Worm (Caenorhabditis elegans) whole organism, L4 larva: Measurements from ENCODE around the gene ctsa-1.2.

Experiments
- F10B5.3 ChIP-seq: sonication (generic microtip); optimal IDR thresholded peaks from 2 replicates; lab custom pipeline; 2016; ENCODE audit warnings: mild to moderate bottlenecking, missing genetic modification characterization, missing compliant biosample characterization
- F37D6.2 ChIP-seq: sonication (generic microtip); optimal IDR thresholded peaks from 2 replicates; lab custom pipeline; 2016; ENCODE audit warnings: mild to moderate bottlenecking, missing genetic modification characterization, missing compliant biosample characterization
- F49E8.2 ChIP-seq: sonication (generic microtip); optimal IDR thresholded peaks from 2 replicates; lab custom pipeline; 2016; ENCODE audit warnings: missing compliant biosample characterization, mild to moderate bottlenecking, missing genetic modification characterization, borderline replicate concordance
- T20F7.1 ChIP-seq: fragments of 200-800 bp; sonication (Bioruptor generic); optimal IDR thresholded peaks from 2 replicates; lab custom pipeline; 2018; ENCODE audit warnings: mild to moderate bottlenecking, missing genetic modification characterization, missing compliant biosample characterization
- T26A8.4 ChIP-seq: fragments of 200-800 bp; sonication (Bioruptor generic); IDR thresholded peaks from 2 replicates; pipeline ENCODE4 v1.3.6; 2022; ENCODE audit warnings: missing genetic modification characterization, missing compliant biosample characterization
- Y48G9A.11 ChIP-seq: fragments of 200-800 bp; sonication (Bioruptor generic); IDR thresholded peaks from 2 replicates; pipeline ENCODE4 v1.3.6; 2022; ENCODE audit warnings: missing genetic modification reagents, missing genetic modification characterization, missing compliant biosample characterization
- ZK337.2 ChIP-seq: fragments of 200-800 bp; sonication (Bioruptor generic); IDR thresholded peaks from 2 replicates; pipeline ENCODE4 v1.3.6; 2022; ENCODE audit warnings: missing genetic modification reagents, missing genetic modification characterization, missing compliant biosample characterization
- aha-1 ChIP-seq: fragments of 150-350 bp; peaks from one replicate; lab custom pipeline; 2014; ENCODE audit warnings: missing biosample characterization, missing genetic modification characterization
- arid-1 ChIP-seq: fragments of 200-800 bp; sonication (Bioruptor generic); conservative IDR thresholded peaks from 2 replicates; pipeline ENCODE4 v1.3.6; 2022; ENCODE audit warnings: missing genetic modification reagents, missing genetic modification characterization, missing compliant biosample characterization
- ceh-20 ChIP-seq: fragments of 200-800 bp; sonication (Bioruptor generic); IDR thresholded peaks from 2 replicates; pipeline ENCODE4 v1.3.6; 2022; ENCODE audit warnings: missing genetic modification reagents, missing genetic modification characterization, missing compliant biosample characterization
- ceh-62 ChIP-seq: sonication (generic microtip); optimal IDR thresholded peaks from 2 replicates; lab custom pipeline; 2017; ENCODE audit warnings: missing biosample characterization, missing genetic modification characterization
- ctbp-1 ChIP-seq: fragments of 200-800 bp; sonication (Bioruptor generic); IDR thresholded peaks from 2 replicates; pipeline ENCODE4 v1.3.6; 2022; ENCODE audit warnings: missing genetic modification reagents, missing genetic modification characterization, missing compliant biosample characterization
- dmd-6 ChIP-seq: fragments of 200-800 bp; sonication (Bioruptor generic); IDR thresholded peaks from 2 replicates; pipeline ENCODE4 v1.3.6; 2022; ENCODE audit warnings: missing genetic modification reagents, missing genetic modification characterization, missing compliant biosample characterization
- dmd-9 ChIP-seq: fragments of 200-800 bp; sonication (Bioruptor generic); IDR thresholded peaks from 2 replicates; pipeline ENCODE4 v1.3.6; 2022; ENCODE audit warnings: missing genetic modification reagents, missing genetic modification characterization, missing compliant biosample characterization
- duxl-1 ChIP-seq: sonication (generic microtip); optimal IDR thresholded peaks from 2 replicates; lab custom pipeline; 2016; ENCODE audit warnings: mild to moderate bottlenecking, missing genetic modification characterization, moderate library complexity, missing compliant biosample characterization; ENCODE audit not compliant: poor library complexity
- dve-1 ChIP-seq: sonication (generic microtip); optimal IDR thresholded peaks from 2 replicates; lab custom pipeline; 2017; ENCODE audit warnings: antibody characterized with exemption, mild to moderate bottlenecking, missing genetic modification characterization, missing compliant biosample characterization; ENCODE audit not compliant: insufficient read depth
- fkh-10 ChIP-seq: fragments of 150-350 bp; optimal IDR thresholded peaks from 2 replicates; lab custom pipeline; 2014; ENCODE audit warnings: missing biosample characterization, missing genetic modification reagents, missing genetic modification characterization
- hif-1 ChIP-seq, 2 experiments: sonication (generic microtip); optimal IDR thresholded peaks; 2 replicates each; lab custom pipeline; 2016 to 2017; ENCODE audit warnings: missing compliant biosample characterization in 2 of 2, missing genetic modification characterization in 2 of 2, missing genetic modification reagents in 2 of 2, missing genotype in 2 of 2, mild to moderate bottlenecking in 1 of 2
- hlh-11 ChIP-seq: fragments of 200-800 bp; sonication (Bioruptor generic); optimal IDR thresholded peaks from 2 replicates; lab custom pipeline; 2018; ENCODE audit warnings: mild to moderate bottlenecking, missing genetic modification characterization, missing compliant biosample characterization
- hlh-30 ChIP-seq: sonication (generic microtip); optimal IDR thresholded peaks from 2 replicates; lab custom pipeline; 2017; ENCODE audit warnings: antibody characterized with exemption, mild to moderate bottlenecking, missing genetic modification characterization, missing compliant biosample characterization; ENCODE audit not compliant: insufficient read depth
- jun-1 ChIP-seq: fragments of 150-350 bp; optimal IDR thresholded peaks from 2 replicates; lab custom pipeline; 2014; ENCODE audit warnings: missing biosample characterization, missing genetic modification reagents, missing genetic modification characterization
- lin-13 ChIP-seq: fragments of 150-350 bp; optimal IDR thresholded peaks from 2 replicates; lab custom pipeline; 2014; ENCODE audit warnings: missing biosample characterization, missing genetic modification reagents, missing genetic modification characterization
- lin-15B ChIP-seq: fragments of 150-350 bp; sonication (generic microtip); optimal IDR thresholded peaks from 3 replicates; lab custom pipeline; 2014; ENCODE audit warnings: missing biosample characterization, missing genetic modification characterization
- lin-29 ChIP-seq: fragments of 200-800 bp; sonication (Bioruptor generic); IDR thresholded peaks from 2 replicates; pipeline ENCODE4 v1.3.6; 2022; ENCODE audit warnings: missing genetic modification reagents, missing genetic modification characterization, missing compliant biosample characterization
- lin-38 ChIP-seq: fragments of 200-800 bp; sonication (Bioruptor generic); IDR thresholded peaks from 2 replicates; pipeline ENCODE4 v1.3.6; 2022; ENCODE audit warnings: missing genetic modification reagents, missing genetic modification characterization, missing compliant biosample characterization
- lin-39 ChIP-seq: fragments of 150-350 bp; optimal IDR thresholded peaks from 2 replicates; lab custom pipeline; 2014; ENCODE audit warnings: missing biosample characterization, missing genetic modification reagents, missing genetic modification characterization
- lsy-2 ChIP-seq, 2 experiments: fragments of 150-350 bp in 1 of 2; sonication (generic microtip) in 1 of 2; optimal IDR thresholded peaks; 2 replicates each; lab custom pipeline; 2014 to 2017; ENCODE audit warnings: missing biosample characterization in 2 of 2, missing genetic modification characterization in 2 of 2
- madf-5 ChIP-seq, 2 experiments: fragments of 200-800 bp; sonication (Bioruptor generic); IDR thresholded peaks; 2 replicates each; pipeline ENCODE4 v1.3.6; 2022; ENCODE audit warnings: missing compliant biosample characterization in 2 of 2, missing genetic modification characterization in 2 of 2
- madf-9 ChIP-seq: fragments of 200-800 bp; sonication (Bioruptor generic); conservative IDR thresholded peaks from 2 replicates; pipeline ENCODE4 v1.3.6; 2022; ENCODE audit warnings: missing genetic modification reagents, missing genetic modification characterization, missing compliant biosample characterization
- mdl-1 ChIP-seq, 2 experiments: fragments of 150-350 bp in 1 of 2; sonication (generic microtip) in 1 of 2; optimal IDR thresholded peaks; 2 replicates each; lab custom pipeline; 2014 to 2017; ENCODE audit warnings: missing biosample characterization in 2 of 2, missing genetic modification characterization in 2 of 2
- mep-1 ChIP-seq: fragments of 150-350 bp; sonication (generic microtip); optimal IDR thresholded peaks from 3 replicates; lab custom pipeline; 2014; ENCODE audit warnings: missing biosample characterization, missing genetic modification characterization
- mes-2 ChIP-seq: sonication (generic microtip); optimal IDR thresholded peaks from 2 replicates; lab custom pipeline; 2016; ENCODE audit warnings: missing genotype, mild to moderate bottlenecking, missing genetic modification characterization, missing compliant biosample characterization; ENCODE audit not compliant: poor library complexity, severe bottlenecking
- nhr-25 ChIP-seq: sonication (generic microtip); optimal IDR thresholded peaks from 2 replicates; lab custom pipeline; 2017; ENCODE audit warnings: missing genetic modification characterization, mild to moderate bottlenecking, missing compliant biosample characterization, antibody characterized with exemption, moderate library complexity, borderline replicate concordance; ENCODE audit not compliant: insufficient read depth
- nhr-28 ChIP-seq: fragments of 150-350 bp; optimal IDR thresholded peaks from 2 replicates; lab custom pipeline; 2014; ENCODE audit warnings: missing biosample characterization, missing genetic modification characterization
- nhr-76 ChIP-seq: fragments of 150-350 bp; optimal IDR thresholded peaks from 2 replicates; lab custom pipeline; 2014; ENCODE audit warnings: missing biosample characterization, missing genetic modification characterization
- nhr-77 ChIP-seq: fragments of 150-350 bp; optimal IDR thresholded peaks from 2 replicates; lab custom pipeline; 2014; ENCODE audit warnings: missing biosample characterization, missing genetic modification characterization
- php-3 ChIP-seq: fragments of 200-800 bp; sonication (Bioruptor generic); IDR thresholded peaks from 2 replicates; pipeline ENCODE4 v1.3.6; 2022; ENCODE audit warnings: missing genetic modification reagents, missing genetic modification characterization, missing compliant biosample characterization
- rbr-2 ChIP-seq: sonication (generic microtip); optimal IDR thresholded peaks from 2 replicates; lab custom pipeline; 2016; ENCODE audit warnings: missing genotype, missing genetic modification characterization, missing compliant biosample characterization
- set-16 ChIP-seq: fragments of 200-800 bp; sonication (Bioruptor generic); IDR thresholded peaks from 2 replicates; pipeline ENCODE4 v1.3.6; 2022; ENCODE audit warnings: missing genetic modification reagents, missing genetic modification characterization, missing compliant biosample characterization
- snpc-1.2 ChIP-seq: fragments of 200-800 bp; sonication (Bioruptor generic); IDR thresholded peaks from 2 replicates; pipeline ENCODE4 v1.3.6; 2022; ENCODE audit warnings: missing genetic modification reagents, missing genetic modification characterization, missing compliant biosample characterization
- snpc-4 ChIP-seq: fragments of 150-350 bp; optimal IDR thresholded peaks from 2 replicates; lab custom pipeline; 2014; ENCODE audit warnings: missing biosample characterization, missing genetic modification characterization
- spr-1 ChIP-seq: sonication (generic microtip); optimal IDR thresholded peaks from 2 replicates; lab custom pipeline; 2016; ENCODE audit warnings: mild to moderate bottlenecking, missing genetic modification characterization, missing compliant biosample characterization
- tag-97 ChIP-seq: fragments of 200-800 bp; sonication (Bioruptor generic); IDR thresholded peaks from 2 replicates; pipeline ENCODE4 v1.3.6; 2022; ENCODE audit warnings: missing genetic modification characterization, missing compliant biosample characterization
- unc-130 ChIP-seq: sonication (generic microtip); optimal IDR thresholded peaks from 2 replicates; lab custom pipeline; 2016; ENCODE audit warnings: missing genetic modification reagents, missing genetic modification characterization, missing compliant biosample characterization
- unc-39 ChIP-seq: sonication (generic microtip); optimal IDR thresholded peaks from 2 replicates; lab custom pipeline; 2017; ENCODE audit warnings: missing biosample characterization, missing genetic modification characterization
- unc-62 ChIP-seq, 3 experiments: fragments of 150-350 bp in 1 of 3; sonication (generic microtip); optimal IDR thresholded peaks in 2 of 3; peaks in 1 of 3; 1 replicate in 1 of 3; 2 replicates in 2 of 3; lab custom pipeline; 2014 to 2017; ENCODE audit warnings: missing biosample characterization in 3 of 3, missing genetic modification characterization in 3 of 3, missing genetic modification reagents in 3 of 3, missing genotype in 1 of 3
- vab-7 ChIP-seq: fragments of 200-800 bp; sonication (Bioruptor generic); IDR thresholded peaks from 2 replicates; pipeline ENCODE4 v1.3.6; 2022; ENCODE audit warnings: missing genetic modification reagents, missing genetic modification characterization, missing compliant biosample characterization
- zfp-3 ChIP-seq: fragments of 200-800 bp; sonication (Bioruptor generic); conservative IDR thresholded peaks from 2 replicates; pipeline ENCODE4 v1.3.6; 2022; ENCODE audit warnings: missing genetic modification reagents, missing genetic modification characterization, missing compliant biosample characterization
- zip-11 ChIP-seq: fragments of 200-800 bp; sonication (Bioruptor generic); IDR thresholded peaks from 2 replicates; pipeline ENCODE4 v1.3.6; 2022; ENCODE audit warnings: missing genetic modification characterization, missing compliant biosample characterization
- ztf-11 ChIP-seq: fragments of 150-350 bp; optimal IDR thresholded peaks from 2 replicates; lab custom pipeline; 2014; ENCODE audit warnings: missing biosample characterization, missing genetic modification characterization

ctsa-1.2 gene

DNA sequence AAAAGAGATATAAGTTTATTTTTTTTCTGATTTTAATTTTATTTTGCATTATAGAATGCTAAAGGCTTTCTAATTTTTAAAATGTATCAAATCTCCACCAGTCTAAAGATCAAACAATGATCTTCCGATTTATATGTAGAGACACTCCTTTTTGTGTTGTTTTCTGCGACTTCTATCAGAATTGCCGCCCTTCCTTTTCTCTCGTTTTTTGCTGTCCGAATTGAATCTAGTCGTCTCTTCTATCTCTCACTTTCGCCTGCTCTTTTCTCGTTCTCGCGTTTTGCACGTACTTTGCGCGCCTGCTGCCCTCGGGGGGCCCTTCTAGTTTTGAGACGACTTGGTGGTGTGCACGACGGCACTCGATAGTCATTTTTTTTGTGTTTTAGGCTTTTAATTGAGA lies 14.8 kb upstream of the ctsa-1.2 start:
- TF ChIP-seq unc-39 (tag; lab: Kevin White, UChicago), result no peak
- TF ChIP-seq set-16 (GFP tag; lab: Robert Waterston, UW), result no peak
- no peak for TF ChIP-seq lin-38 (GFP tag; lab: Robert Waterston, UW)
- peak; percentile 36 for TF ChIP-seq lin-13 (GFP tag; lab: Kevin White, UChicago)
- TF ChIP-seq snpc-1.2 (GFP tag; lab: Robert Waterston, UW), result no peak
- no peak for TF ChIP-seq ceh-62
- no peak for TF ChIP-seq lin-39 (tag; lab: Kevin White, UChicago)
- no peak for TF ChIP-seq vab-7 (GFP tag; lab: Robert Waterston, UW)
- no peak for TF ChIP-seq jun-1 (tag; lab: Kevin White, UChicago)
- TF ChIP-seq mes-2 (tag; lab: Kevin White, UChicago), result peak; percentile 18
- TF ChIP-seq T20F7.1 (GFP tag; lab: Kevin White, UChicago), result peak; percentile 31
- no peak for TF ChIP-seq nhr-77
- peak; percentile 65 for TF ChIP-seq mep-1 (tag; lab: Kevin White, UChicago)
- no peak for TF ChIP-seq dmd-9 (GFP tag; lab: Robert Waterston, UW)
- peak; percentile 50; the same call in 1 of the 2 replicates for TF ChIP-seq ceh-20 (GFP tag; lab: Robert Waterston, UW)
- peak; percentile 30 for TF ChIP-seq rbr-2 (tag; lab: Kevin White, UChicago)
- no peak for TF ChIP-seq tag-97 (GFP tag; lab: Robert Waterston, UW)
- TF ChIP-seq zip-11, result no peak
- no peak for TF ChIP-seq madf-9
- peak; percentile 28; the same call in 1 of the 2 replicates for TF ChIP-seq dmd-6 (GFP tag; lab: Robert Waterston, UW)
- TF ChIP-seq ztf-11, result no peak
- no peak for TF ChIP-seq fkh-10 (GFP tag; lab: Kevin White, UChicago)
- TF ChIP-seq lsy-2 (tag; optimal IDR thresholded peaks at IDR 0.05; lab: Kevin White, UChicago), result peak in 1 of 2 experiments; percentile 75
- peak; percentile 44 for TF ChIP-seq nhr-28
- TF ChIP-seq hlh-11, result peak; percentile 53
- TF ChIP-seq snpc-4 (tag; lab: Kevin White, UChicago), result no peak
- peak; percentile 45 for TF ChIP-seq spr-1 (tag; lab: Kevin White, UChicago)
- TF ChIP-seq F49E8.2, result no peak
- TF ChIP-seq zfp-3, result peak; percentile 46; the same call in 1 of the 2 replicates
- no peak for TF ChIP-seq nhr-76 (tag; lab: Kevin White, UChicago)
- TF ChIP-seq madf-5 (GFP tag; IDR thresholded peaks at IDR 0.05; lab: Robert Waterston, UW), result no peak
- no peak for TF ChIP-seq F10B5.3 (tag; lab: Kevin White, UChicago)
- peak; percentile 61; the same call in 1 of the 2 replicates for TF ChIP-seq ctbp-1 (GFP tag; lab: Robert Waterston, UW)
- no peak for TF ChIP-seq Y48G9A.11
- peak; percentile 78 to 99 for TF ChIP-seq hif-1 (tag; optimal IDR thresholded peaks at IDR 0.05; lab: Kevin White, UChicago)
- TF ChIP-seq ZK337.2 (GFP tag; lab: Robert Waterston, UW), result no peak
- TF ChIP-seq unc-62 (GFP tag; optimal IDR thresholded peaks at IDR 0.05 in 1 of 2; lab: Kevin White, UChicago), result peak in 1 of 2 experiments; percentile 92
- TF ChIP-seq unc-62 (tag; optimal IDR thresholded peaks at IDR 0.05; lab: Kevin White, UChicago), result no peak
- TF ChIP-seq aha-1 (tag; lab: Kevin White, UChicago), result peak; percentile 100
- peak; percentile 50 for TF ChIP-seq hlh-30 (tag; lab: Kevin White, UChicago)
- no peak for TF ChIP-seq duxl-1 (tag; lab: Kevin White, UChicago)
- TF ChIP-seq arid-1 (GFP tag; lab: Robert Waterston, UW), result no peak
- TF ChIP-seq nhr-25 (tag; lab: Kevin White, UChicago), result no peak
- peak; percentile 2 for TF ChIP-seq F37D6.2 (tag; lab: Kevin White, UChicago)
- no peak for TF ChIP-seq lin-15B (tag; lab: Kevin White, UChicago)
- TF ChIP-seq unc-130 (GFP tag; lab: Kevin White, UChicago), result no peak
- TF ChIP-seq mdl-1 (tag; optimal IDR thresholded peaks at IDR 0.05; lab: Kevin White, UChicago), result peak; percentile 36 to 55
- no peak for TF ChIP-seq lin-29 (GFP tag; lab: Robert Waterston, UW)
- TF ChIP-seq php-3 (GFP tag; lab: Robert Waterston, UW), result no peak
- TF ChIP-seq T26A8.4 (GFP tag; lab: Robert Waterston, UW), result no peak
- TF ChIP-seq dve-1, result no peak
